Fruit fly (Drosophila melanogaster) whole organism, embryonic: ENCODE results near the gene caup.
A peak's percentile ranks its signal among the peaks of the same experiment; 100 is the strongest.

Experiments
- ATbp ChIP-seq: fragments of 200-800 bp; sonication (Bioruptor generic); optimal IDR thresholded peaks from 2 replicates; lab custom pipeline; 2017; ENCODE audit warnings: missing biosample characterization, mild to moderate bottlenecking, missing genetic modification characterization, missing genetic modification reagents
- Antp ChIP-seq: fragments of 200-800 bp; sonication (Bioruptor generic); optimal IDR thresholded peaks from 3 replicates; lab custom pipeline; 2016; ENCODE audit warnings: missing biosample characterization, missing genetic modification characterization
- Awh ChIP-seq: fragments of 200-800 bp; sonication (Bioruptor generic); IDR thresholded peaks from 2 replicates; pipeline ENCODE4, ENCODE4 v1.3.6; 2022; ENCODE audit warnings: missing biosample characterization, missing genetic modification characterization
- B-H2 ChIP-seq: fragments of 200-800 bp; sonication (Bioruptor generic); optimal IDR thresholded peaks from 2 replicates; lab custom pipeline; 2018; ENCODE audit warnings: missing biosample characterization, mild to moderate bottlenecking, missing genetic modification characterization
- Bgb ChIP-seq: fragments of 200-800 bp; sonication (Bioruptor generic); IDR thresholded peaks from 2 replicates; pipeline ENCODE4 v1.3.6; 2022; ENCODE audit warnings: missing biosample characterization, missing genetic modification characterization; ENCODE audit not compliant: partially characterized antibody
- C15 ChIP-seq: fragments of 200-800 bp; sonication (Bioruptor generic); IDR thresholded peaks from 3 replicates; pipeline ENCODE4 v1.3.6; 2022; ENCODE audit warnings: missing biosample characterization, missing genetic modification characterization
- CG10209 ChIP-seq: fragments of 200-800 bp; sonication (Bioruptor generic); optimal IDR thresholded peaks from 3 replicates; lab custom pipeline; 2017; ENCODE audit warnings: missing biosample characterization, mild to moderate bottlenecking, missing genetic modification characterization, missing genetic modification reagents
- CG13296 ChIP-seq: fragments of 200-800 bp; sonication (Bioruptor generic); optimal IDR thresholded peaks from 3 replicates; lab custom pipeline; 2018; ENCODE audit warnings: missing biosample characterization, mild to moderate bottlenecking, missing genetic modification characterization
- CG13894 ChIP-seq: fragments of 200-800 bp; sonication (Bioruptor generic); optimal IDR thresholded peaks from 3 replicates; lab custom pipeline; 2018; ENCODE audit warnings: missing biosample characterization, mild to moderate bottlenecking, missing genetic modification characterization, moderate library complexity
- CG15479 ChIP-seq: fragments of 200-800 bp; sonication (Bioruptor generic); optimal IDR thresholded peaks from 3 replicates; lab custom pipeline; 2019; ENCODE audit warnings: missing biosample characterization, mild to moderate bottlenecking, missing genetic modification characterization, moderate library complexity
- CG15514 ChIP-seq: fragments of 200-800 bp; sonication (Bioruptor generic); optimal IDR thresholded peaks from 3 replicates; lab custom pipeline; 2017; ENCODE audit warnings: missing biosample characterization, missing genetic modification characterization, mild to moderate bottlenecking, moderate library complexity, missing genetic modification reagents
- CG15601 ChIP-seq: fragments of 200-800 bp; sonication (Bioruptor generic); optimal IDR thresholded peaks from 3 replicates; lab custom pipeline; 2019; ENCODE audit warnings: missing biosample characterization, mild to moderate bottlenecking, missing genetic modification characterization, moderate library complexity
- CG17186 ChIP-seq: fragments of 200-800 bp; sonication (Bioruptor generic); optimal IDR thresholded peaks from 3 replicates; lab custom pipeline; 2017; ENCODE audit warnings: missing biosample characterization, missing genetic modification reagents, missing genetic modification characterization
- CG18262 ChIP-seq: fragments of 200-800 bp; optimal IDR thresholded peaks from 3 replicates; lab custom pipeline; 2019; ENCODE audit warnings: missing biosample characterization, mild to moderate bottlenecking, missing genetic modification characterization, moderate library complexity
- CG31388 ChIP-seq: fragments of 200-800 bp; sonication (Bioruptor generic); optimal IDR thresholded peaks from 2 replicates; lab custom pipeline; 2016; ENCODE audit warnings: missing biosample characterization, missing genetic modification characterization
- CG3163 ChIP-seq: fragments of 200-800 bp; sonication (Bioruptor generic); optimal IDR thresholded peaks from 3 replicates; lab custom pipeline; 2016; ENCODE audit warnings: missing biosample characterization, missing genetic modification characterization
- CG3281 ChIP-seq: fragments of 200-800 bp; sonication (Bioruptor generic); optimal IDR thresholded peaks from 3 replicates; lab custom pipeline; 2017; ENCODE audit warnings: missing biosample characterization, mild to moderate bottlenecking, missing genetic modification characterization
- CG42726 ChIP-seq: fragments of 200-800 bp; sonication (Bioruptor generic); IDR thresholded peaks from 2 replicates; pipeline ENCODE4 v1.3.6; 2022; ENCODE audit warnings: missing biosample characterization, missing genetic modification characterization; ENCODE audit not compliant: partially characterized antibody
- CG4730 ChIP-seq: fragments of 200-800 bp; sonication (Bioruptor generic); IDR thresholded peaks from 2 replicates; pipeline ENCODE4 v1.3.6; 2022; ENCODE audit warnings: missing biosample characterization, missing genetic modification characterization
- CG7556 ChIP-seq: fragments of 200-800 bp; sonication (Bioruptor generic); optimal IDR thresholded peaks from 2 replicates; lab custom pipeline; 2017; ENCODE audit warnings: missing biosample characterization, mild to moderate bottlenecking, missing genetic modification characterization
- CG7928 ChIP-seq: fragments of 200-800 bp; sonication (Bioruptor generic); optimal IDR thresholded peaks from 2 replicates; lab custom pipeline; 2017; ENCODE audit warnings: missing biosample characterization, mild to moderate bottlenecking, missing genetic modification characterization
- CG9876 ChIP-seq: fragments of 200-800 bp; sonication (Bioruptor generic); optimal IDR thresholded peaks from 2 replicates; lab custom pipeline; 2016; ENCODE audit warnings: missing biosample characterization, missing genetic modification characterization
- Camta ChIP-seq: fragments of 200-800 bp; sonication (Bioruptor generic); optimal IDR thresholded peaks from 2 replicates; lab custom pipeline; 2016; ENCODE audit warnings: missing biosample characterization, missing genetic modification characterization
- D ChIP-seq, 2 experiments: fragments of 200-800 bp in 1 of 2; fragments of >200 bp in 1 of 2; sonication (Bioruptor generic) in 1 of 2; optimal IDR thresholded peaks; 2 replicates in 1 of 2; 3 replicates in 1 of 2; lab custom pipeline; 2017; ENCODE audit warnings: mild to moderate bottlenecking in 1 of 2, missing biosample characterization in 1 of 2, missing genetic modification characterization in 1 of 2, missing genetic modification reagents in 1 of 2
- Dbx ChIP-seq: fragments of 200-800 bp; sonication (Bioruptor generic); IDR thresholded peaks from 3 replicates; pipeline ENCODE4 v1.3.6; 2022; ENCODE audit warnings: missing biosample characterization, missing genetic modification characterization
- Dll ChIP-seq: fragments of 200-800 bp; sonication (Bioruptor generic); IDR thresholded peaks from 4 replicates; pipeline ENCODE4 v1.3.6; 2022; ENCODE audit warnings: missing biosample characterization, missing genetic modification characterization; ENCODE audit not compliant: partially characterized antibody
- Ets97D ChIP-seq: fragments of 200-800 bp; sonication (Bioruptor generic); optimal IDR thresholded peaks from 3 replicates; lab custom pipeline; 2016; ENCODE audit warnings: missing biosample characterization, missing genetic modification characterization
- Hand ChIP-seq: fragments of 200-800 bp; sonication (Bioruptor generic); optimal IDR thresholded peaks from 2 replicates; lab custom pipeline; 2017; ENCODE audit warnings: mild to moderate bottlenecking, missing biosample characterization, missing genetic modification reagents, missing genetic modification characterization
- Hr78 ChIP-seq, 2 experiments: fragments of 200-800 bp in 1 of 2; fragments of >200 bp in 1 of 2; sonication (Bioruptor generic) in 1 of 2; optimal IDR thresholded peaks; 2 replicates each; lab custom pipeline; 2017 to 2019; ENCODE audit warnings: missing biosample characterization in 2 of 2, missing genetic modification characterization in 2 of 2, mild to moderate bottlenecking in 1 of 2, moderate library complexity in 1 of 2
- NC2α ChIP-seq: fragments of 200-800 bp; sonication (Bioruptor generic); optimal IDR thresholded peaks from 2 replicates; lab custom pipeline; 2016; ENCODE audit warnings: missing biosample characterization, missing genetic modification characterization
- Rx ChIP-seq: fragments of 200-800 bp; sonication (Bioruptor generic); IDR thresholded peaks from 2 replicates; pipeline ENCODE4 v1.3.6; 2022; ENCODE audit warnings: missing biosample characterization, missing genetic modification characterization
- Sox102F ChIP-seq: fragments of 200-800 bp; sonication (Bioruptor generic); optimal IDR thresholded peaks from 2 replicates; lab custom pipeline; 2018; ENCODE audit warnings: missing biosample characterization, mild to moderate bottlenecking, missing genetic modification characterization, moderate library complexity
- chn ChIP-seq: fragments of 200-800 bp; sonication (Bioruptor generic); optimal IDR thresholded peaks from 2 replicates; lab custom pipeline; 2016; ENCODE audit warnings: missing biosample characterization, missing genetic modification characterization
- crc ChIP-seq: fragments of 200-800 bp; sonication (Bioruptor generic); optimal IDR thresholded peaks from 2 replicates; lab custom pipeline; 2016; ENCODE audit warnings: missing biosample characterization, missing genetic modification characterization
- croc ChIP-seq: fragments of 200-800 bp; sonication (Bioruptor generic); conservative IDR thresholded peaks from 3 replicates; pipeline ENCODE4 v1.3.6; 2022; ENCODE audit warnings: missing biosample characterization, missing genetic modification characterization
- dm ChIP-seq: fragments of 200-800 bp; sonication (Bioruptor generic); optimal IDR thresholded peaks from 3 replicates; lab custom pipeline; 2016; ENCODE audit warnings: missing biosample characterization, missing genetic modification characterization
- exex ChIP-seq: fragments of 200-800 bp; sonication (Bioruptor generic); optimal IDR thresholded peaks from 4 replicates; lab custom pipeline; 2018; ENCODE audit warnings: missing biosample characterization, mild to moderate bottlenecking, missing genetic modification characterization, moderate library complexity
- eyg ChIP-seq: fragments of 200-800 bp; sonication (Bioruptor generic); optimal IDR thresholded peaks from 3 replicates; lab custom pipeline; 2016; ENCODE audit warnings: missing biosample characterization, missing genetic modification characterization
- fu2 ChIP-seq: fragments of 200-800 bp; sonication (Bioruptor generic); optimal IDR thresholded peaks from 2 replicates; lab custom pipeline; 2016; ENCODE audit warnings: missing biosample characterization, missing genetic modification characterization
- grau ChIP-seq: fragments of 200-800 bp; optimal IDR thresholded peaks from 3 replicates; lab custom pipeline; 2019; ENCODE audit warnings: missing biosample characterization, mild to moderate bottlenecking, missing genetic modification characterization, moderate library complexity
- hth ChIP-seq: fragments of >200 bp; optimal IDR thresholded peaks from 2 replicates; lab custom pipeline; 2017; ENCODE audit warnings: inconsistent platforms
- klu ChIP-seq: fragments of 200-800 bp; sonication (Bioruptor generic); IDR thresholded peaks from 2 replicates; pipeline ENCODE4 v1.3.6; 2022; ENCODE audit warnings: missing biosample characterization, missing genetic modification characterization
- lmd ChIP-seq: fragments of 200-800 bp; sonication (Bioruptor generic); IDR thresholded peaks from 2 replicates; pipeline ENCODE4 v1.3.6; 2022; ENCODE audit warnings: missing biosample characterization, missing genetic modification characterization
- lola ChIP-seq, 3 experiments: fragments of >200 bp in 2 of 3; fragments of 200-800 bp in 1 of 3; sonication (Bioruptor generic) in 1 of 3; optimal IDR thresholded peaks; 2 replicates each; lab custom pipeline; 2017 to 2019; ENCODE audit warnings: missing biosample characterization in 3 of 3, missing genetic modification characterization in 3 of 3, mild to moderate bottlenecking in 1 of 3, moderate library complexity in 1 of 3
- pita ChIP-seq: fragments of 200-800 bp; sonication (Bioruptor generic); optimal IDR thresholded peaks from 2 replicates; lab custom pipeline; 2017; ENCODE audit warnings: missing biosample characterization, mild to moderate bottlenecking, missing genetic modification characterization
- pros ChIP-seq: fragments of 200-800 bp; sonication (Bioruptor generic); optimal IDR thresholded peaks from 3 replicates; lab custom pipeline; 2019; ENCODE audit warnings: missing biosample characterization, mild to moderate bottlenecking, missing genetic modification characterization, moderate library complexity
- salm ChIP-seq: fragments of 200-800 bp; sonication (Bioruptor generic); optimal IDR thresholded peaks from 2 replicates; lab custom pipeline; 2018; ENCODE audit warnings: missing biosample characterization, mild to moderate bottlenecking, missing genetic modification characterization
- trem ChIP-seq: fragments of 200-800 bp; optimal IDR thresholded peaks from 3 replicates; lab custom pipeline; 2019; ENCODE audit warnings: missing biosample characterization, mild to moderate bottlenecking, missing genetic modification characterization, moderate library complexity
- vfl ChIP-seq: fragments of 200-800 bp; sonication (Bioruptor generic); optimal IDR thresholded peaks from 2 replicates; lab custom pipeline; 2016; ENCODE audit warnings: missing biosample characterization, missing genetic modification characterization
- vnd ChIP-seq: fragments of 200-800 bp; sonication (Bioruptor generic); IDR thresholded peaks from 3 replicates; pipeline ENCODE4 v1.3.6; 2022; ENCODE audit warnings: missing biosample characterization, missing genetic modification characterization; ENCODE audit not compliant: partially characterized antibody

The caup gene

DNA sequence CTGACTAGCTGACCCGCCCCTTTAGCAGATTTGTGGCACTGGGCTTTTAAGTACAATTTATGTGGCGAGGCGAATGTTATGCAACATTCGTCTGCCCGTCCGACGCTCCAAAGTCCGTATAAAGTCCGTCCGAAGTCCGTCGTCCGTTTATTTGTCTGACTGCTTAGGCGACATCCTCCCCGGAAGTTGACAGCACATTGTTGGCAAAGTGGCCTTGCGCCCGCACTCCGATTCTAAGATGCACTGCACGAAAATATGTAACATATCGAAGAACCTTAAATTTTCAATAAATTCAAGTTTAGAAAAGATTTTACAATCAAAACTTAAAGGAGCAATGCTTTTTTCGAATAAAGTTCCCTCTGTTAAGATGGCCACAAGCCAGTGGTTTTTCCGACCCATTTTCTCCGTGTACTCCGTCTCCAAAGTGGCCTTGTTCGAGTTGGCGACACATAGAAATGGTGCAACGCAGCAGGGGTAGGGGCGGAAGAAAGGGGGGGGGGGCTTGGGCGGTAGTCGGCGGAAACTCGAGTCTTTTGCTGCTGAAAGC is 9.5 kb downstream of the caup start (continued):
- TF ChIP-seq D (optimal IDR thresholded peaks at IDR 0.05; lab: Kevin White, UChicago) (no peak), D (GFP tag; optimal IDR thresholded peaks at IDR 0.05; lab: Kevin White, UChicago) (peak; percentile 32), vfl (GFP tag; lab: Kevin White, UChicago) (no peak), Hand (GFP tag; lab: Kevin White, UChicago) (no peak), B-H2 (GFP tag; lab: Kevin White, UChicago) (no peak), eyg (GFP tag; lab: Kevin White, UChicago) (no peak), klu (GFP tag; lab: Robert Waterston, UW) (no peak), ATbp (GFP tag; lab: Kevin White, UChicago) (peak; percentile 45), CG42726 (GFP tag; lab: Robert Waterston, UW) (no peak), dm (GFP tag; lab: Kevin White, UChicago) (no peak), C15 (GFP tag; lab: Robert Waterston, UW) (no peak), CG7928 (GFP tag; lab: Kevin White, UChicago) (no peak), CG7556 (peak; percentile 26), lola (GFP tag; optimal IDR thresholded peaks at IDR 0.05; lab: Kevin White, UChicago) (no peak), Awh (GFP tag; lab: Robert Waterston, UW) (0 out of 2 replicates have a peak, but pooled peaks have one; percentile 20), lmd (GFP tag; lab: Robert Waterston, UW) (peak; percentile 43), CG15514 (GFP tag; lab: Kevin White, UChicago) (no peak), CG10209 (GFP tag; lab: Kevin White, UChicago) (peak; percentile 0), trem (tag; lab: Kevin White, UChicago) (no peak), pros (GFP tag; lab: Kevin White, UChicago) (no peak), CG15601 (tag; lab: Kevin White, UChicago) (no peak), vnd (GFP tag; lab: Robert Waterston, UW) (no peak), Sox102F (GFP tag; lab: Kevin White, UChicago) (peak; percentile 51), CG4730 (GFP tag; lab: Robert Waterston, UW) (no peak), Rx (no peak), Dbx (no peak), Ets97D (GFP tag; lab: Kevin White, UChicago) (no peak), Antp (GFP tag; lab: Kevin White, UChicago) (no peak), grau (peak; percentile 24), Dll (GFP tag; lab: Robert Waterston, UW) (no peak), CG3163 (no peak), CG15479 (no peak), crc (GFP tag; lab: Kevin White, UChicago) (no peak), hth (lab: Kevin White, UChicago) (no peak), fu2 (no peak), CG9876 (GFP tag; lab: Kevin White, UChicago) (no peak), Bgb (GFP tag; lab: Robert Waterston, UW) (no peak), croc (GFP tag; lab: Robert Waterston, UW) (0 out of 3 replicates have a peak, but pooled peaks have one; percentile 17), NC2α (GFP tag; lab: Kevin White, UChicago) (no peak), Hr78 (GFP tag; optimal IDR thresholded peaks at IDR 0.05; lab: Kevin White, UChicago) (no peak), salm (no peak), CG17186 (GFP tag; lab: Kevin White, UChicago) (no peak), CG18262 (tag; lab: Kevin White, UChicago) (peak; percentile 24), CG13894 (tag; lab: Kevin White, UChicago) (no peak), CG13296 (GFP tag; lab: Kevin White, UChicago) (no peak), chn (GFP tag; lab: Kevin White, UChicago) (no peak), pita (GFP tag; lab: Kevin White, UChicago) (no peak), Camta (GFP tag; lab: Kevin White, UChicago) (no peak), CG31388 (GFP tag; lab: Kevin White, UChicago) (no peak), CG3281 (GFP tag; lab: Kevin White, UChicago) (no peak), exex (tag; lab: Kevin White, UChicago) (no peak)
